Worm (Caenorhabditis elegans) whole organism, L4 larva: ENCODE data around the gene F38B7.11.

ENCODE experiments used
- F26F4.8 ChIP-seq: fragments of 200-800 bp; sonication (Bioruptor generic); conservative IDR thresholded peaks from 2 replicates; pipeline ENCODE4 v1.3.6; 2022; ENCODE audit warnings: missing genetic modification characterization, missing compliant biosample characterization
- R02D3.7 ChIP-seq: fragments of 150-350 bp; sonication (generic microtip); optimal IDR thresholded peaks from 3 replicates; lab custom pipeline; 2014; ENCODE audit warnings: missing biosample characterization, missing genetic modification characterization
- T20F7.1 ChIP-seq: fragments of 200-800 bp; sonication (Bioruptor generic); optimal IDR thresholded peaks from 2 replicates; lab custom pipeline; 2018; ENCODE audit warnings: mild to moderate bottlenecking, missing genetic modification characterization, missing compliant biosample characterization
- Y48G9A.11 ChIP-seq: fragments of 200-800 bp; sonication (Bioruptor generic); IDR thresholded peaks from 2 replicates; pipeline ENCODE4 v1.3.6; 2022; ENCODE audit warnings: missing genetic modification reagents, missing genetic modification characterization, missing compliant biosample characterization
- Y5F2A.4 ChIP-seq: fragments of 200-800 bp; sonication (Bioruptor generic); optimal IDR thresholded peaks from 2 replicates; lab custom pipeline; 2018; ENCODE audit warnings: mild to moderate bottlenecking, missing genetic modification characterization, missing compliant biosample characterization
- ZK546.5 ChIP-seq, 2 experiments: sonication (generic microtip); optimal IDR thresholded peaks; 2 replicates each; lab custom pipeline; 2017; ENCODE audit warnings: missing biosample characterization in 2 of 2, missing genetic modification characterization in 2 of 2
- aly-2 ChIP-seq: sonication (generic microtip); optimal IDR thresholded peaks from 2 replicates; lab custom pipeline; 2018; ENCODE audit warnings: missing biosample characterization, missing genetic modification characterization
- attf-4 ChIP-seq: sonication (generic microtip); optimal IDR thresholded peaks from 3 replicates; lab custom pipeline; 2017; ENCODE audit warnings: missing biosample characterization, missing genetic modification characterization
- ceh-32 ChIP-seq: sonication (generic microtip); optimal IDR thresholded peaks from 2 replicates; lab custom pipeline; 2016; ENCODE audit warnings: mild to moderate bottlenecking, missing genetic modification characterization, missing compliant biosample characterization; ENCODE audit not compliant: poor library complexity
- ceh-44 ChIP-seq: fragments of 200-800 bp; sonication (Bioruptor generic); IDR thresholded peaks from 2 replicates; pipeline ENCODE4 v1.3.6; 2022; ENCODE audit warnings: missing genetic modification reagents, missing genetic modification characterization, missing compliant biosample characterization
- ceh-82 ChIP-seq: sonication (generic microtip); optimal IDR thresholded peaks from 2 replicates; lab custom pipeline; 2017; ENCODE audit warnings: missing biosample characterization, missing genetic modification characterization
- ces-1 ChIP-seq: fragments of 150-350 bp; sonication (generic microtip); optimal IDR thresholded peaks from 4 replicates; lab custom pipeline; 2014; ENCODE audit warnings: missing biosample characterization, missing genetic modification reagents, missing genetic modification characterization
- cey-2 ChIP-seq: sonication (generic microtip); optimal IDR thresholded peaks from 3 replicates; lab custom pipeline; 2017; ENCODE audit warnings: missing genetic modification characterization, mild to moderate bottlenecking, missing compliant biosample characterization, antibody characterized with exemption, borderline replicate concordance; ENCODE audit not compliant: insufficient read depth
- daf-12 ChIP-seq: fragments of 150-350 bp; optimal IDR thresholded peaks from 2 replicates; lab custom pipeline; 2014; ENCODE audit warnings: missing biosample characterization, missing genetic modification reagents, missing genetic modification characterization
- dmd-6 ChIP-seq: fragments of 200-800 bp; sonication (Bioruptor generic); IDR thresholded peaks from 2 replicates; pipeline ENCODE4 v1.3.6; 2022; ENCODE audit warnings: missing genetic modification reagents, missing genetic modification characterization, missing compliant biosample characterization
- dmd-8 ChIP-seq: fragments of 200-800 bp; sonication (Bioruptor generic); IDR thresholded peaks from 2 replicates; pipeline ENCODE4 v1.3.6; 2022; ENCODE audit warnings: missing genetic modification characterization, missing compliant biosample characterization
- dmd-9 ChIP-seq: fragments of 200-800 bp; sonication (Bioruptor generic); IDR thresholded peaks from 2 replicates; pipeline ENCODE4 v1.3.6; 2022; ENCODE audit warnings: missing genetic modification reagents, missing genetic modification characterization, missing compliant biosample characterization
- fos-1 ChIP-seq: fragments of 150-350 bp; optimal IDR thresholded peaks from 2 replicates; lab custom pipeline; 2014; ENCODE audit warnings: missing biosample characterization, missing genetic modification characterization
- hif-1 ChIP-seq, 2 experiments: sonication (generic microtip); optimal IDR thresholded peaks; 2 replicates each; lab custom pipeline; 2016 to 2017; ENCODE audit warnings: missing compliant biosample characterization in 2 of 2, missing genetic modification characterization in 2 of 2, missing genetic modification reagents in 2 of 2, missing genotype in 2 of 2, mild to moderate bottlenecking in 1 of 2
- hlh-30 ChIP-seq: sonication (generic microtip); optimal IDR thresholded peaks from 2 replicates; lab custom pipeline; 2017; ENCODE audit warnings: antibody characterized with exemption, mild to moderate bottlenecking, missing genetic modification characterization, missing compliant biosample characterization; ENCODE audit not compliant: insufficient read depth
- lim-7 ChIP-seq: fragments of 200-800 bp; sonication (Bioruptor generic); IDR thresholded peaks from 2 replicates; pipeline ENCODE4 v1.3.6; 2022; ENCODE audit warnings: missing genetic modification characterization, missing compliant biosample characterization
- lin-1 ChIP-seq: fragments of 200-800 bp; sonication (Bioruptor generic); IDR thresholded peaks from 2 replicates; pipeline ENCODE4 v1.3.6; 2022; ENCODE audit warnings: missing genetic modification reagents, missing genetic modification characterization, missing compliant biosample characterization
- lin-13 ChIP-seq: fragments of 150-350 bp; optimal IDR thresholded peaks from 2 replicates; lab custom pipeline; 2014; ENCODE audit warnings: missing biosample characterization, missing genetic modification reagents, missing genetic modification characterization
- lin-15B ChIP-seq: fragments of 150-350 bp; sonication (generic microtip); optimal IDR thresholded peaks from 3 replicates; lab custom pipeline; 2014; ENCODE audit warnings: missing biosample characterization, missing genetic modification characterization
- lin-29 ChIP-seq: fragments of 200-800 bp; sonication (Bioruptor generic); IDR thresholded peaks from 2 replicates; pipeline ENCODE4 v1.3.6; 2022; ENCODE audit warnings: missing genetic modification reagents, missing genetic modification characterization, missing compliant biosample characterization
- lsy-2 ChIP-seq, 2 experiments: fragments of 150-350 bp in 1 of 2; sonication (generic microtip) in 1 of 2; optimal IDR thresholded peaks; 2 replicates each; lab custom pipeline; 2014 to 2017; ENCODE audit warnings: missing biosample characterization in 2 of 2, missing genetic modification characterization in 2 of 2
- mep-1 ChIP-seq: fragments of 150-350 bp; sonication (generic microtip); optimal IDR thresholded peaks from 3 replicates; lab custom pipeline; 2014; ENCODE audit warnings: missing biosample characterization, missing genetic modification characterization
- mes-2 ChIP-seq: sonication (generic microtip); optimal IDR thresholded peaks from 2 replicates; lab custom pipeline; 2016; ENCODE audit warnings: missing genotype, mild to moderate bottlenecking, missing genetic modification characterization, missing compliant biosample characterization; ENCODE audit not compliant: poor library complexity, severe bottlenecking
- mxl-3 ChIP-seq: fragments of 200-800 bp; sonication (Bioruptor generic); optimal IDR thresholded peaks from 2 replicates; lab custom pipeline; 2018; ENCODE audit warnings: mild to moderate bottlenecking, missing genetic modification characterization, missing compliant biosample characterization
- nhr-11 ChIP-seq: fragments of 150-350 bp; optimal IDR thresholded peaks from 2 replicates; lab custom pipeline; 2014; ENCODE audit warnings: missing biosample characterization, missing genetic modification characterization
- nhr-28 ChIP-seq: fragments of 150-350 bp; optimal IDR thresholded peaks from 2 replicates; lab custom pipeline; 2014; ENCODE audit warnings: missing biosample characterization, missing genetic modification characterization
- nhr-41 ChIP-seq: fragments of 200-800 bp; sonication (Bioruptor generic); IDR thresholded peaks from 2 replicates; pipeline ENCODE4 v1.3.6; 2022; ENCODE audit warnings: missing genetic modification reagents, missing genetic modification characterization, missing compliant biosample characterization
- nhr-6 ChIP-seq: fragments of 150-350 bp; optimal IDR thresholded peaks from 2 replicates; lab custom pipeline; 2014; ENCODE audit warnings: missing biosample characterization, missing genetic modification characterization
- nhr-77 ChIP-seq: fragments of 150-350 bp; optimal IDR thresholded peaks from 2 replicates; lab custom pipeline; 2014; ENCODE audit warnings: missing biosample characterization, missing genetic modification characterization
- pha-4 ChIP-seq, 2 experiments: fragments of 150-350 bp in 1 of 2; fragments of 200-800 bp in 1 of 2; sonication (Bioruptor generic) in 1 of 2; IDR thresholded peaks in 1 of 2; optimal IDR thresholded peaks in 1 of 2; 2 replicates each; pipeline versions ENCODE4 v1.3.6 to Lab custom; 2014 to 2022; ENCODE audit warnings: missing genetic modification characterization in 2 of 2, missing genetic modification reagents in 2 of 2, missing biosample characterization in 1 of 2, missing compliant biosample characterization in 1 of 2
- php-3 ChIP-seq: fragments of 200-800 bp; sonication (Bioruptor generic); IDR thresholded peaks from 2 replicates; pipeline ENCODE4 v1.3.6; 2022; ENCODE audit warnings: missing genetic modification reagents, missing genetic modification characterization, missing compliant biosample characterization
- pqm-1 ChIP-seq: sonication (generic microtip); optimal IDR thresholded peaks from 2 replicates; lab custom pipeline; 2017; ENCODE audit warnings: missing biosample characterization, missing genetic modification characterization
- saeg-2 ChIP-seq: fragments of 200-800 bp; sonication (Bioruptor generic); IDR thresholded peaks from 2 replicates; pipeline ENCODE4 v1.3.6; 2022; ENCODE audit warnings: missing genetic modification reagents, missing genetic modification characterization, missing compliant biosample characterization
- sdz-12 ChIP-seq: fragments of 200-800 bp; sonication (Bioruptor generic); optimal IDR thresholded peaks from 2 replicates; lab custom pipeline; 2018; ENCODE audit warnings: mild to moderate bottlenecking, missing genetic modification characterization, missing compliant biosample characterization
- set-16 ChIP-seq: fragments of 200-800 bp; sonication (Bioruptor generic); IDR thresholded peaks from 2 replicates; pipeline ENCODE4 v1.3.6; 2022; ENCODE audit warnings: missing genetic modification reagents, missing genetic modification characterization, missing compliant biosample characterization
- snpc-1.2 ChIP-seq: fragments of 200-800 bp; sonication (Bioruptor generic); IDR thresholded peaks from 2 replicates; pipeline ENCODE4 v1.3.6; 2022; ENCODE audit warnings: missing genetic modification reagents, missing genetic modification characterization, missing compliant biosample characterization
- tag-97 ChIP-seq: fragments of 200-800 bp; sonication (Bioruptor generic); IDR thresholded peaks from 2 replicates; pipeline ENCODE4 v1.3.6; 2022; ENCODE audit warnings: missing genetic modification characterization, missing compliant biosample characterization
- unc-62 ChIP-seq, 3 experiments: fragments of 150-350 bp in 1 of 3; sonication (generic microtip); optimal IDR thresholded peaks in 2 of 3; peaks in 1 of 3; 1 replicate in 1 of 3; 2 replicates in 2 of 3; lab custom pipeline; 2014 to 2017; ENCODE audit warnings: missing biosample characterization in 3 of 3, missing genetic modification characterization in 3 of 3, missing genetic modification reagents in 3 of 3, missing genotype in 1 of 3
- vab-7 ChIP-seq: fragments of 200-800 bp; sonication (Bioruptor generic); IDR thresholded peaks from 2 replicates; pipeline ENCODE4 v1.3.6; 2022; ENCODE audit warnings: missing genetic modification reagents, missing genetic modification characterization, missing compliant biosample characterization
- zag-1 ChIP-seq: fragments of 150-350 bp; optimal IDR thresholded peaks from 2 replicates; lab custom pipeline; 2014; ENCODE audit warnings: missing biosample characterization, missing genetic modification characterization
- zfp-3 ChIP-seq: fragments of 200-800 bp; sonication (Bioruptor generic); conservative IDR thresholded peaks from 2 replicates; pipeline ENCODE4 v1.3.6; 2022; ENCODE audit warnings: missing genetic modification reagents, missing genetic modification characterization, missing compliant biosample characterization
- zip-11 ChIP-seq: fragments of 200-800 bp; sonication (Bioruptor generic); IDR thresholded peaks from 2 replicates; pipeline ENCODE4 v1.3.6; 2022; ENCODE audit warnings: missing genetic modification characterization, missing compliant biosample characterization
- zip-2 ChIP-seq: fragments of 150-350 bp; optimal IDR thresholded peaks from 2 replicates; lab custom pipeline; 2014; ENCODE audit warnings: missing biosample characterization, missing genetic modification characterization

Gene F38B7.11

DNA sequence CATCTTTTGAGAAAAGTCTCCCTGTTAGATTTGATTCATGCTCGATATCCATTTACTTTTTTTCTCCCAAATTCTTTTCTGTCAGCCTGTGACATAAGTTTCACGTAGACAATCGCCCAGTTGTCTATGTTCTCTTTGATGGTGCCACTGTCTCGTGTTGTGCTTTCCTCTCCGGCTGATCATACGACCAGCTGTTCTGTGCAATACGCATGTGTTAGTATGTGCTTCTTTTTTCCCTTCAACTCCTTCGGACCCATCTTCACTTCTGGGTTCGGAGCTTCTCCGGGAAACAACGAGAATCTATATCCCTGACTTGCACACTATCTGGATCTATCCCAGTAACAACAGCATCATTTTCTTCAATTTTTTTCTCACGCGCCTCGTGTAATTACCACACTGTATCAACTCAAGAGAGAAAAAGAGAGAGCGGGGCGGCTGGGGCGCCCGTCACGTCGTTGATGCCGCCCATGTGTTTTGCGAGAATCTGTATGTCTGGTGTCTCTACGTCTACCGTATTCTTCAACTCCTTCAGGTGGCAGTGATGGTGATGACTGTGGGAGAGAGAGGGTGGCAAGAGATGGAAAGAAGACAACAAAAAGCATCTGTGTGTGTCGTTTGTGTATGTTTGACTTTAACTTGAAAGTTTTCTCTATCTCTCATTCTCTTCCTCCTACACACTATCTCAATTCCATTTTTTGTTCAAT, 14.9 kb upstream of the F38B7.11 start (continued):
- TF ChIP-seq pqm-1 (tag; lab: Kevin White, UChicago) (peak; percentile 84), ceh-82 (tag; lab: Kevin White, UChicago) (no peak), cey-2 (tag; lab: Kevin White, UChicago) (peak; percentile 4), lin-1 (GFP tag; lab: Robert Waterston, UW) (peak; percentile 64), nhr-28 (peak; percentile 94), lin-13 (peak; percentile 30), zag-1 (tag; lab: Kevin White, UChicago) (no peak), sdz-12 (GFP tag; lab: Kevin White, UChicago) (no peak), lin-15B (tag; lab: Kevin White, UChicago) (no peak), tag-97 (GFP tag; lab: Robert Waterston, UW) (no peak), nhr-77 (tag; lab: Kevin White, UChicago) (peak; percentile 40), nhr-11 (tag; lab: Kevin White, UChicago) (peak; percentile 71), Y48G9A.11 (GFP tag; lab: Robert Waterston, UW) (no peak), snpc-1.2 (GFP tag; lab: Robert Waterston, UW) (no peak), nhr-6 (peak; percentile 40), daf-12 (tag; lab: Kevin White, UChicago) (no peak), vab-7 (GFP tag; lab: Robert Waterston, UW) (no peak), mep-1 (tag; lab: Kevin White, UChicago) (peak; percentile 81), nhr-41 (GFP tag; lab: Robert Waterston, UW) (0 out of 2 replicates have a peak, but pooled peaks have one; percentile 24), php-3 (GFP tag; lab: Robert Waterston, UW) (0 out of 2 replicates have a peak, but pooled peaks have one; percentile 45), ceh-32 (tag; lab: Kevin White, UChicago) (no peak), R02D3.7 (tag; lab: Kevin White, UChicago) (no peak), mes-2 (tag; lab: Kevin White, UChicago) (peak; percentile 63), fos-1 (no peak), F26F4.8 (GFP tag; lab: Robert Waterston, UW) (no peak), ces-1 (GFP tag; lab: Kevin White, UChicago) (no peak), Y5F2A.4 (no peak), zfp-3 (peak; percentile 43; the same call in 1 of the 2 replicates), zip-2 (tag; lab: Kevin White, UChicago) (no peak), lim-7 (no peak), saeg-2 (GFP tag; lab: Robert Waterston, UW) (no peak), hlh-30 (tag; lab: Kevin White, UChicago) (peak; percentile 89), hif-1 (tag; optimal IDR thresholded peaks at IDR 0.05; lab: Kevin White, UChicago) (peak in 1 of 2 experiments; percentile 71), dmd-6 (GFP tag; lab: Robert Waterston, UW) (peak; percentile 92), ceh-44 (no peak), zip-11 (no peak), attf-4 (tag; lab: Kevin White, UChicago) (no peak), dmd-9 (no peak), lsy-2 (tag; optimal IDR thresholded peaks at IDR 0.05; lab: Kevin White, UChicago) (peak; percentile 63 to 77), T20F7.1 (GFP tag; lab: Kevin White, UChicago) (peak; percentile 71), aly-2 (tag; lab: Kevin White, UChicago) (no peak), pha-4 (GFP tag; IDR thresholded peaks at IDR 0.05; lab: Robert Waterston, UW) (peak; percentile 59; the same call in 1 of the 2 replicates), pha-4 (tag; optimal IDR thresholded peaks at IDR 0.05; lab: Kevin White, UChicago) (peak; percentile 46), lin-29 (GFP tag; lab: Robert Waterston, UW) (0 out of 2 replicates have a peak, but pooled peaks have one; percentile 29), dmd-8 (GFP tag; lab: Robert Waterston, UW) (no peak), ZK546.5 (tag; optimal IDR thresholded peaks at IDR 0.05; lab: Kevin White, UChicago) (no peak), unc-62 (GFP tag; optimal IDR thresholded peaks at IDR 0.05 in 1 of 2; lab: Kevin White, UChicago) (peak in 1 of 2 experiments; percentile 98), unc-62 (tag; optimal IDR thresholded peaks at IDR 0.05; lab: Kevin White, UChicago) (no peak), set-16 (GFP tag; lab: Robert Waterston, UW) (peak; percentile 59; the same call in 1 of the 2 replicates), mxl-3 (GFP tag; lab: Kevin White, UChicago) (peak; percentile 98)
